Fruit fly (Drosophila melanogaster): ENCODE measurements around the gene CG14835.

DNA sequence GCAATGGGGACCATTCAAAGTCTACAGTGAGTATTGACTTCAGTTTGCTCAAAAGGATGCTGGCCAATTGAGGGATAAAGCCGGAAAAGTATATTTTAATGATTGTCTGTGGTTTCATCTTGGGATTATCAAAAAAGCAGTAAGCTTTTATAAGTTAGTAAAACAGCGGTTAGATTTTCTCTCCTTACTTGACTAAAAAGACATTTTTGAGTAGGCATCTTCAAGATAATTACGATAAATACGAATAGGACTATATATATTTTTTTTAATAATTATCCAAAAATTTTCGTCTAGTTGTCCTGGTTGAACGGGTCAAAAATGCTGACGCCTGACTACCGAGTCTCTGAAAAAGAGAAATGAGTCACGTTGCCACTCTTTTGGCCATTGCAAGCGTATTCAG, 13.3 kb upstream of the CG14835 start, which contains the start of gene CG33278:
- TF ChIP-seq Hr96 (GFP tag; optimal IDR thresholded peaks at IDR 0.05) (no peak), CG7101 (tag; optimal IDR thresholded peaks at IDR 0.05) (no peak), CG5204 (GFP tag; optimal IDR thresholded peaks at IDR 0.05) (no peak)

Measured in whole organism, adult.